Fruit fly (Drosophila melanogaster): ENCODE measurements around the gene CG33285.

dm6 chr3L:21061968-21062367, 26.8 kb downstream of the CG33285 start:
- TF ChIP-seq D1 (tag; optimal IDR thresholded peaks at IDR 0.05), result no peak
- no peak for TF ChIP-seq CG34367 (tag; optimal IDR thresholded peaks at IDR 0.05)
- TF ChIP-seq CG9948 (tag; optimal IDR thresholded peaks at IDR 0.05), result no peak
- TF ChIP-seq EcR (GFP tag; optimal IDR thresholded peaks at IDR 0.05), result no peak
- no peak for TF ChIP-seq fd96Ca (GFP tag; IDR thresholded peaks at IDR 0.05)
- no peak for TF ChIP-seq CG8301 (tag; optimal IDR thresholded peaks at IDR 0.05)
- no peak for TF ChIP-seq rn (GFP tag; IDR thresholded peaks at IDR 0.05)
- TF ChIP-seq Pif1B (GFP tag; optimal IDR thresholded peaks at IDR 0.05), result no peak

Measured in whole organism, pupa.